Worm (Caenorhabditis elegans) whole organism, L4/young adult: ENCODE results near the gene srh-298.

Source experiments
- W03F9.2 ChIP-seq: fragments of 150-350 bp; optimal IDR thresholded peaks from 2 replicates; lab custom pipeline; 2014; ENCODE audit warnings: missing biosample characterization, missing genetic modification characterization
- dao-5 ChIP-seq: sonication (generic microtip); optimal IDR thresholded peaks from 2 replicates; lab custom pipeline; 2016; ENCODE audit warnings: missing genotype, missing genetic modification characterization, moderate library complexity, missing compliant biosample characterization
- him-1 ChIP-seq: sonication (generic microtip); optimal IDR thresholded peaks from 2 replicates; lab custom pipeline; 2016; ENCODE audit warnings: missing genotype, missing genetic modification reagents, missing genetic modification characterization, missing compliant biosample characterization

- no peak for TF ChIP-seq him-1 (tag; lab: Kevin White, UChicago)
- TF ChIP-seq dao-5 (tag; lab: Kevin White, UChicago), result no peak
- no peak for TF ChIP-seq W03F9.2
Observed at ce11 chrV:17821805-17822204, 3.1 kb downstream of the srh-298 start, which contains the start of gene srh-300.
